Worm (Caenorhabditis elegans) whole organism, L2 larva: Measurements from ENCODE around the gene F44E2.4.

Source experiments
- C34F6.9 ChIP-seq: fragments of 150-350 bp; optimal IDR thresholded peaks from 2 replicates; lab custom pipeline; 2014; ENCODE audit warnings: missing biosample characterization, missing genetic modification characterization
- F13H6.1 ChIP-seq: sonication (generic microtip); optimal IDR thresholded peaks from 2 replicates; lab custom pipeline; 2016; ENCODE audit warnings: missing genetic modification characterization, missing compliant biosample characterization
- R02D3.7 ChIP-seq: fragments of 150-350 bp; optimal IDR thresholded peaks from 2 replicates; lab custom pipeline; 2014; ENCODE audit warnings: missing biosample characterization, missing genetic modification characterization
- alr-1 ChIP-seq: fragments of 150-350 bp; optimal IDR thresholded peaks from 2 replicates; lab custom pipeline; 2014; ENCODE audit warnings: missing biosample characterization, missing genetic modification characterization
- aly-2 ChIP-seq: fragments of 150-350 bp; optimal IDR thresholded peaks from 2 replicates; lab custom pipeline; 2014; ENCODE audit warnings: missing biosample characterization, missing genetic modification characterization
- ama-1 ChIP-seq: fragments of 150-350 bp; optimal IDR thresholded peaks from 2 replicates; lab custom pipeline; 2018; ENCODE audit warnings: inconsistent platforms
- blmp-1 ChIP-seq: sonication (generic microtip); optimal IDR thresholded peaks from 2 replicates; lab custom pipeline; 2017; ENCODE audit warnings: missing genetic modification characterization, mild to moderate bottlenecking, missing compliant biosample characterization, antibody characterized with exemption, moderate library complexity; ENCODE audit not compliant: insufficient read depth
- ceh-82 ChIP-seq: fragments of 150-350 bp; optimal IDR thresholded peaks from 2 replicates; lab custom pipeline; 2014; ENCODE audit warnings: missing biosample characterization, missing genetic modification characterization
- crh-2 ChIP-seq: sonication (generic microtip); optimal IDR thresholded peaks from 2 replicates; lab custom pipeline; 2017; ENCODE audit warnings: missing biosample characterization, missing genetic modification characterization
- dmd-4 ChIP-seq: sonication (generic microtip); optimal IDR thresholded peaks from 2 replicates; lab custom pipeline; 2017; ENCODE audit warnings: missing biosample characterization, missing genetic modification characterization
- egl-27 ChIP-seq: sonication (generic microtip); optimal IDR thresholded peaks from 3 replicates; lab custom pipeline; 2017; ENCODE audit warnings: missing biosample characterization, missing genetic modification reagents, missing genetic modification characterization
- elt-3 ChIP-seq: sonication (generic microtip); optimal IDR thresholded peaks from 2 replicates; lab custom pipeline; 2017; ENCODE audit warnings: missing biosample characterization, missing genetic modification characterization
- fos-1 ChIP-seq: fragments of 150-350 bp; optimal IDR thresholded peaks from 2 replicates; lab custom pipeline; 2014; ENCODE audit warnings: missing biosample characterization, missing genetic modification characterization
- gmeb-1 ChIP-seq: fragments of 150-350 bp; optimal IDR thresholded peaks from 2 replicates; lab custom pipeline; 2014; ENCODE audit warnings: missing biosample characterization, missing genetic modification characterization
- lin-39 ChIP-seq: fragments of 150-350 bp; optimal IDR thresholded peaks from 2 replicates; lab custom pipeline; 2014; ENCODE audit warnings: missing biosample characterization, missing genetic modification reagents, missing genetic modification characterization
- lsy-2 ChIP-seq, 2 experiments: fragments of 150-350 bp in 1 of 2; sonication (generic microtip) in 1 of 2; optimal IDR thresholded peaks; 2 replicates each; lab custom pipeline; 2014 to 2017; ENCODE audit warnings: missing biosample characterization in 2 of 2, missing genetic modification characterization in 2 of 2
- mbf-1 ChIP-seq: sonication (generic microtip); optimal IDR thresholded peaks from 2 replicates; lab custom pipeline; 2017; ENCODE audit warnings: missing biosample characterization, missing genetic modification characterization
- nhr-10 ChIP-seq: sonication (generic microtip); optimal IDR thresholded peaks from 2 replicates; lab custom pipeline; 2017; ENCODE audit warnings: missing biosample characterization, missing genetic modification characterization
- nhr-11 ChIP-seq: fragments of 150-350 bp; optimal IDR thresholded peaks from 2 replicates; lab custom pipeline; 2014; ENCODE audit warnings: missing biosample characterization, missing genetic modification characterization
- nhr-12 ChIP-seq: fragments of 150-350 bp; optimal IDR thresholded peaks from 2 replicates; lab custom pipeline; 2014; ENCODE audit warnings: missing biosample characterization, missing genetic modification characterization
- nhr-129 ChIP-seq: fragments of 150-350 bp; optimal IDR thresholded peaks from 2 replicates; lab custom pipeline; 2014; ENCODE audit warnings: missing biosample characterization, missing genetic modification characterization
- nhr-23 ChIP-seq: fragments of 150-350 bp; optimal IDR thresholded peaks from 2 replicates; lab custom pipeline; 2014; ENCODE audit warnings: missing biosample characterization, missing genetic modification reagents, missing genetic modification characterization
- nhr-25 ChIP-seq: fragments of 150-350 bp; sonication (generic microtip); optimal IDR thresholded peaks from 3 replicates; lab custom pipeline; 2014; ENCODE audit warnings: missing biosample characterization, missing genetic modification characterization
- nhr-6 ChIP-seq: fragments of 150-350 bp; optimal IDR thresholded peaks from 2 replicates; lab custom pipeline; 2014; ENCODE audit warnings: missing biosample characterization, missing genetic modification characterization
- sem-4 ChIP-seq: fragments of 150-350 bp; optimal IDR thresholded peaks from 2 replicates; lab custom pipeline; 2014; ENCODE audit warnings: missing biosample characterization, missing genetic modification reagents, missing genetic modification characterization
- skn-1 ChIP-seq: sonication (generic microtip); optimal IDR thresholded peaks from 2 replicates; lab custom pipeline; 2017; ENCODE audit warnings: missing biosample characterization, missing genetic modification characterization
- sma-3 ChIP-seq: sonication (generic microtip); optimal IDR thresholded peaks from 2 replicates; lab custom pipeline; 2016; ENCODE audit warnings: missing genetic modification reagents, missing genetic modification characterization, missing compliant biosample characterization
- sma-9 ChIP-seq, 2 experiments: fragments of 150-350 bp in 1 of 2; sonication (generic microtip) in 1 of 2; optimal IDR thresholded peaks; 2 replicates each; lab custom pipeline; 2014 to 2016; ENCODE audit warnings: missing genetic modification characterization in 2 of 2, mild to moderate bottlenecking in 1 of 2, missing biosample characterization in 1 of 2, missing compliant biosample characterization in 1 of 2, missing genetic modification reagents in 1 of 2, moderate library complexity in 1 of 2
- snpc-4 ChIP-seq: fragments of 150-350 bp; optimal IDR thresholded peaks from 2 replicates; lab custom pipeline; 2014; ENCODE audit warnings: missing biosample characterization, missing genetic modification characterization
- unc-55 ChIP-seq: fragments of 150-350 bp; sonication (generic microtip); optimal IDR thresholded peaks from 3 replicates; lab custom pipeline; 2014; ENCODE audit warnings: missing biosample characterization, missing genetic modification reagents, missing genetic modification characterization
- zag-1 ChIP-seq: fragments of 150-350 bp; optimal IDR thresholded peaks from 2 replicates; lab custom pipeline; 2014; ENCODE audit warnings: missing biosample characterization, missing genetic modification characterization
- ztf-1 ChIP-seq: fragments of 200-800 bp; sonication (Bioruptor generic); conservative IDR thresholded peaks from 2 replicates; pipeline ENCODE4 v1.3.6; 2022; ENCODE audit warnings: missing genetic modification characterization, missing compliant biosample characterization

The F44E2.4 gene

DNA sequence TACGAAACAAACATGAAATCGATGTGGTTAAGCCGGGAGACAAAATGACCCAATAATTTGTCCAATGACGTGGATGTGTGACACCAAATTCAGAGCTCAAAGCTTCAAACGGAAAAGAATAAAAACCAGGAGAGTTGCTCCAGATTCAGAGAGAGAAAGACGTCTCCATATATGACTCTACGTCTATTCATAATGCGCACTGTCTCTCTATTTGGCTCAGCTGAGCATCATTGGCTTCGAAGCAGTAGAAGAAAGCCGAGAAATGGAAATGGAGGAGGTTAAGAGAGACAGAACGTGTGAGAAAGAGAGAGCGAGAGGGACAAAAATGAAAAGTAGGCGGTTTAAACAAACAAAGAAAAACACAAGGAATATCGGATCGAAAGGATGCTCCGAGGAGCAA is 48.1 kb upstream of the F44E2.4 start:
- TF ChIP-seq alr-1 (tag; lab: Kevin White, UChicago) (no peak), elt-3 (tag; lab: Kevin White, UChicago) (no peak), zag-1 (tag; lab: Kevin White, UChicago) (peak; percentile 27), nhr-11 (tag; lab: Kevin White, UChicago) (no peak), sma-3 (GFP tag; lab: Kevin White, UChicago) (no peak), R02D3.7 (no peak), sem-4 (no peak), ama-1 (lab: Kevin White, UChicago) (no peak), C34F6.9 (peak; percentile 59), lsy-2 (tag; optimal IDR thresholded peaks at IDR 0.05; lab: Kevin White, UChicago) (peak in 1 of 2 experiments; percentile 57), egl-27 (peak; percentile 35), nhr-129 (tag; lab: Kevin White, UChicago) (peak; percentile 43), crh-2 (peak; percentile 34), unc-55 (GFP tag; lab: Kevin White, UChicago) (peak; percentile 64), aly-2 (tag; lab: Kevin White, UChicago) (no peak), F13H6.1 (tag; lab: Kevin White, UChicago) (peak; percentile 22)

DNA sequence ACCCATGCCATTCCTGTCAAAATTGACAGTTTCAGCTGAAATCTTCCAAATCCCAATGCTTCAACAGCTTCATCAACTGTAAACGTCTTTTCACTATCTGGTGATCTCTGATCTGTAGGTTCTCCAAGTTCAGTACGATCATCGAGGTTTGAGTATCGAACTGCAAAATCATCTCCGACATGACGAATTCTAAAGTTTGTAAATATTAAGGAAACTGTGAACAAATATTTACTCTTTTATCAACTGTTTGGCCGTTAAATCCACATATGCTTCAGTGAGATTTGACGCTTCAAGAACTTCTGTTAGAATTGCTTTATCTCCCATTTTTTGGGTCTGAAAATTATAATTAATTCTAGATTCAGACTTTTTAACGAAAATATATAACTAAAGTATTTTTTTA is 46.9 kb upstream of the F44E2.4 start, which contains the start of gene svop-1:
Gene svop-1 (minus strand): TSS at position 339 of the 400 bp plus-strand sequence.
- TF ChIP-seq nhr-12, result no peak
- no peak for TF ChIP-seq skn-1 (tag; lab: Kevin White, UChicago)
- no peak for TF ChIP-seq ceh-82
- no peak for TF ChIP-seq snpc-4 (tag; lab: Kevin White, UChicago)
- TF ChIP-seq nhr-25 (tag; lab: Kevin White, UChicago), result no peak
- no peak for TF ChIP-seq mbf-1 (tag; lab: Kevin White, UChicago)
- TF ChIP-seq lin-39 (tag; lab: Kevin White, UChicago), result no peak
- no peak for TF ChIP-seq nhr-6 (tag; lab: Kevin White, UChicago)
- TF ChIP-seq dmd-4 (tag; lab: Kevin White, UChicago), result no peak
- TF ChIP-seq nhr-10 (tag; lab: Kevin White, UChicago), result no peak
- TF ChIP-seq blmp-1 (tag; lab: Kevin White, UChicago), result no peak
- TF ChIP-seq ztf-1 (GFP tag; lab: Robert Waterston, UW), result no peak
- no peak for TF ChIP-seq lsy-2 (tag; optimal IDR thresholded peaks at IDR 0.05; lab: Kevin White, UChicago)

DNA sequence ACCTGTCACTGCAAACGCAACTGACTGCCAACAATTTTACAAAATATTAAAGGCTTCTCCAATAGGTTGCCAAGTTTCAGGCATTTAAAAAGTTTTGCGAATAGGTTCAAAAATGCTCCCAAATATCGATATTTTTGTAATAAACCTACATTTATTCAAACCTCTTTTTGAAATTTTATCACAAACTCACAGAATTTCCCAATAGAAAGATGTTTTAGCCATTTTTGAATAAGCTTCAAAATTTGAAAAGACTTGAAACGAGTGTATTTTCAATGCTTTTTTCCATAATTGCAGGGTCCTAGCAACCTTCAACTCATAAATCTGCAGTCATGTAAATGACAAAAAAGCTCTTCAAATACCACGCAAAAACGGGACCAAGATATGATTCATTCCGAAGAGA is 44.1 kb upstream of the F44E2.4 start:
- TF ChIP-seq egl-27, result no peak
- no peak for TF ChIP-seq nhr-25 (tag; lab: Kevin White, UChicago)
- TF ChIP-seq sma-9 (GFP tag; optimal IDR thresholded peaks at IDR 0.05; lab: Kevin White, UChicago), result no peak
- no peak for TF ChIP-seq sma-9 (tag; optimal IDR thresholded peaks at IDR 0.05; lab: Kevin White, UChicago)
- TF ChIP-seq lsy-2 (tag; optimal IDR thresholded peaks at IDR 0.05; lab: Kevin White, UChicago), result no peak
- TF ChIP-seq gmeb-1 (tag; lab: Kevin White, UChicago), result no peak
- no peak for TF ChIP-seq lin-39 (tag; lab: Kevin White, UChicago)
- TF ChIP-seq elt-3 (tag; lab: Kevin White, UChicago), result no peak
- TF ChIP-seq nhr-129 (tag; lab: Kevin White, UChicago), result no peak
- TF ChIP-seq sma-3 (GFP tag; lab: Kevin White, UChicago), result no peak
- no peak for TF ChIP-seq aly-2 (tag; lab: Kevin White, UChicago)

DNA sequence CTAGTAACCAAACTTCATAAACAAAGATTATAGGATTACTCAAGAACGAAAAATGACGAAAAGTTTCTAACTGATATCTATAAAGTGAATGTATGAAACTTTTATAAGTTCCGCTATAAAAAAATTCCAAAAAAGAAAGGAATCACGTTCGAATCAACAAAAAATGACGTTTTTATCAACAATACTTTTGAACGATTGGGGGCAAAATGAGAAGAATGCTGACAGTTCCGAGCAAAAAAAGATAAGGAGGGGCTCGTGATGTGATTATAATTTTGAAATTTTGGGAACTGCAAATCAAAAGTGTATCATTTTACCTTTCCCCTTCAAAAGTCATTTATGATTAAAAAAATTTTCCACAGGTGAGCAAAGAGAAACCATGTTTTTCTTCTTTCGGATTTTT is 40.7 kb upstream of the F44E2.4 start:
- TF ChIP-seq crh-2 (no peak), sma-9 (GFP tag; optimal IDR thresholded peaks at IDR 0.05; lab: Kevin White, UChicago) (peak; percentile 5), sma-9 (tag; optimal IDR thresholded peaks at IDR 0.05; lab: Kevin White, UChicago) (no peak), unc-55 (GFP tag; lab: Kevin White, UChicago) (peak; percentile 72), fos-1 (peak; percentile 84)

DNA sequence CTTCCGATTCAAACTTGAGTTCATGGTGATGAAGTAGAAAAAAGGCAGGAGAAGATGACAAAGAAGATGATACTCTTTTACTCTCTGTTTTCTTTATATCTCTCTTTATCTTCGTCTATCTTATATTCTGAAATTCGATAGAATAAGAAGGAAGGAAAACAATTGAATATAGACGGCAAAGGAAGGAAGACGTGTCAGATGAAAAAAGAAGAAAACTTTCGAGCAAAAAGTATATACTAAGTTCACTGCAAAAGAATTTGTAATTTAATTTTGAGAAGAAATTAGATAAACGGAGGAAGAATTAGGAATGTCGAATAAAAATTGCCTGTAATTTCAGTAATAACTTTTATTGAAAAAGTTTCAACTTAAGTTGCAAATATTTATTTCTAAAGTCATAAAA is 38.8 kb upstream of the F44E2.4 start, which contains the start of gene K01F9.2:
Gene K01F9.2 (minus strand): TSS at position 127 of the 400 bp plus-strand sequence.
- TF ChIP-seq nhr-23 (no peak), lsy-2 (tag; optimal IDR thresholded peaks at IDR 0.05; lab: Kevin White, UChicago) (peak in 1 of 2 experiments; percentile 22)
